Worm (Caenorhabditis elegans) whole organism, mixed stage, embryonic: ENCODE results near the gene twk-32.

Experiments
- M03D4.4 ChIP-seq: sonication (generic microtip); optimal IDR thresholded peaks from 2 replicates; lab custom pipeline; 2017; ENCODE audit warnings: mild to moderate bottlenecking, missing genetic modification characterization, missing compliant biosample characterization
- bed-3 ChIP-seq: fragments of 200-800 bp; sonication (Bioruptor generic); optimal IDR thresholded peaks from 3 replicates; lab custom pipeline; 2018; ENCODE audit warnings: mild to moderate bottlenecking, missing genetic modification characterization, moderate library complexity, missing compliant biosample characterization
- blmp-1 ChIP-seq: fragments of 150-350 bp; optimal IDR thresholded peaks from 2 replicates; lab custom pipeline; 2014; ENCODE audit warnings: missing biosample characterization, missing genetic modification characterization
- ceh-43 ChIP-seq: fragments of 200-800 bp; sonication (Bioruptor generic); optimal IDR thresholded peaks from 2 replicates; lab custom pipeline; 2018; ENCODE audit warnings: mild to moderate bottlenecking, missing genetic modification characterization, moderate library complexity, missing compliant biosample characterization
- ceh-83 ChIP-seq: fragments of 200-800 bp; sonication (Bioruptor generic); optimal IDR thresholded peaks from 2 replicates; lab custom pipeline; 2018; ENCODE audit warnings: mild to moderate bottlenecking, missing genetic modification characterization, missing compliant biosample characterization
- ces-1 ChIP-seq: fragments of 150-350 bp; optimal IDR thresholded peaks from 2 replicates; lab custom pipeline; 2014; ENCODE audit warnings: missing biosample characterization, missing genetic modification reagents, missing genetic modification characterization
- cnd-1 ChIP-seq: fragments of 200-800 bp; sonication (Bioruptor generic); optimal IDR thresholded peaks from 2 replicates; lab custom pipeline; 2018; ENCODE audit warnings: mild to moderate bottlenecking, missing genetic modification characterization, missing compliant biosample characterization
- drap-1 ChIP-seq: fragments of 200-800 bp; sonication (Bioruptor generic); optimal IDR thresholded peaks from 3 replicates; lab custom pipeline; 2018; ENCODE audit warnings: mild to moderate bottlenecking, missing genetic modification characterization, missing compliant biosample characterization
- elt-1 ChIP-seq: sonication (generic microtip); optimal IDR thresholded peaks from 2 replicates; lab custom pipeline; 2017; ENCODE audit warnings: missing genetic modification characterization, mild to moderate bottlenecking, missing compliant biosample characterization, antibody characterized with exemption, moderate library complexity, borderline replicate concordance; ENCODE audit not compliant: insufficient read depth
- elt-3 ChIP-seq: fragments of 150-350 bp; optimal IDR thresholded peaks from 2 replicates; lab custom pipeline; 2014; ENCODE audit warnings: missing biosample characterization, missing genetic modification characterization
- ham-2 ChIP-seq: fragments of 200-800 bp; sonication (Bioruptor generic); optimal IDR thresholded peaks from 2 replicates; lab custom pipeline; 2018; ENCODE audit warnings: mild to moderate bottlenecking, missing genetic modification characterization, missing compliant biosample characterization
- hlh-1 ChIP-seq: fragments of 150-350 bp; optimal IDR thresholded peaks from 2 replicates; lab custom pipeline; 2014; ENCODE audit warnings: missing biosample characterization, missing genetic modification reagents, missing genetic modification characterization
- lin-32 ChIP-seq: fragments of 200-800 bp; sonication (Bioruptor generic); optimal IDR thresholded peaks from 2 replicates; lab custom pipeline; 2018; ENCODE audit warnings: mild to moderate bottlenecking, missing genetic modification characterization, missing compliant biosample characterization
- lsy-2 ChIP-seq: fragments of 150-350 bp; optimal IDR thresholded peaks from 2 replicates; lab custom pipeline; 2014; ENCODE audit warnings: missing biosample characterization, missing genetic modification characterization
- mab-5 ChIP-seq: fragments of 150-350 bp; optimal IDR thresholded peaks from 2 replicates; lab custom pipeline; 2014; ENCODE audit warnings: missing biosample characterization, missing genetic modification characterization
- mep-1 ChIP-seq: fragments of 150-350 bp; optimal IDR thresholded peaks from 2 replicates; lab custom pipeline; 2017; ENCODE audit warnings: missing biosample characterization, missing genetic modification reagents, missing genetic modification characterization, inconsistent platforms
- mls-2 ChIP-seq: sonication (generic microtip); optimal IDR thresholded peaks from 2 replicates; lab custom pipeline; 2016; ENCODE audit warnings: mild to moderate bottlenecking, missing genetic modification characterization, moderate library complexity, missing compliant biosample characterization
- nhr-2 ChIP-seq: fragments of 150-350 bp; optimal IDR thresholded peaks from 2 replicates; lab custom pipeline; 2014; ENCODE audit warnings: missing biosample characterization, missing genetic modification characterization
- nhr-237 ChIP-seq: fragments of 150-350 bp; optimal IDR thresholded peaks from 2 replicates; lab custom pipeline; 2014; ENCODE audit warnings: missing biosample characterization, missing genetic modification characterization
- nhr-28 ChIP-seq: fragments of 150-350 bp; optimal IDR thresholded peaks from 2 replicates; lab custom pipeline; 2014; ENCODE audit warnings: missing biosample characterization, missing genetic modification characterization
- nhr-76 ChIP-seq: sonication (generic microtip); optimal IDR thresholded peaks from 2 replicates; lab custom pipeline; 2017; ENCODE audit warnings: missing biosample characterization, missing genetic modification characterization
- pha-4 ChIP-seq: fragments of 150-350 bp; optimal IDR thresholded peaks from 2 replicates; lab custom pipeline; 2018; ENCODE audit warnings: missing biosample characterization, missing genetic modification reagents, missing genetic modification characterization
- snpc-4 ChIP-seq: fragments of 150-350 bp; optimal IDR thresholded peaks from 2 replicates; lab custom pipeline; 2014; ENCODE audit warnings: missing biosample characterization, missing genetic modification characterization
- sptf-1 ChIP-seq: sonication (generic microtip); optimal IDR thresholded peaks from 2 replicates; lab custom pipeline; 2017; ENCODE audit warnings: mild to moderate bottlenecking, missing genetic modification characterization, moderate library complexity, missing compliant biosample characterization
- tbx-8 ChIP-seq: fragments of 200-800 bp; sonication (Bioruptor generic); optimal IDR thresholded peaks from 2 replicates; lab custom pipeline; 2018; ENCODE audit warnings: mild to moderate bottlenecking, missing genetic modification characterization, moderate library complexity, missing compliant biosample characterization
- unc-120 ChIP-seq: sonication (generic microtip); optimal IDR thresholded peaks from 2 replicates; lab custom pipeline; 2017; ENCODE audit warnings: missing genetic modification characterization, missing compliant biosample characterization; ENCODE audit not compliant: poor library complexity, severe bottlenecking
- unc-39 ChIP-seq: fragments of 150-350 bp; optimal IDR thresholded peaks from 2 replicates; lab custom pipeline; 2014; ENCODE audit warnings: missing biosample characterization, missing genetic modification characterization
- unc-62 ChIP-seq: fragments of 150-350 bp; optimal IDR thresholded peaks from 2 replicates; lab custom pipeline; 2014; ENCODE audit warnings: missing biosample characterization, missing genetic modification reagents, missing genetic modification characterization
- zip-8 ChIP-seq: fragments of 150-350 bp; optimal IDR thresholded peaks from 2 replicates; lab custom pipeline; 2014; ENCODE audit warnings: missing biosample characterization, missing genetic modification characterization
- ztf-11 ChIP-seq: fragments of 150-350 bp; optimal IDR thresholded peaks from 2 replicates; lab custom pipeline; 2014; ENCODE audit warnings: missing biosample characterization, missing genetic modification characterization

twk-32 gene

ce11 chrV:13833951-13834350 is 37.5 kb downstream of the twk-32 start, which contains the start of gene srx-129:
srx-129 (plus strand) TSS chrV:13834251.
- TF ChIP-seq nhr-2 (tag; lab: Kevin White, UChicago) (no peak), lin-32 (GFP tag; lab: Kevin White, UChicago) (no peak), ham-2 (no peak), ztf-11 (tag; lab: Kevin White, UChicago) (no peak), mab-5 (tag; lab: Kevin White, UChicago) (no peak), bed-3 (GFP tag; lab: Kevin White, UChicago) (no peak), ceh-83 (GFP tag; lab: Kevin White, UChicago) (no peak), lsy-2 (tag; lab: Kevin White, UChicago) (no peak), elt-3 (tag; lab: Kevin White, UChicago) (no peak), nhr-28 (tag; lab: Kevin White, UChicago) (no peak), ces-1 (GFP tag; lab: Kevin White, UChicago) (no peak), ceh-43 (no peak), zip-8 (no peak), blmp-1 (no peak), drap-1 (GFP tag; lab: Kevin White, UChicago) (no peak), unc-120 (tag; lab: Kevin White, UChicago) (no peak)

- TF ChIP-seq hlh-1 (tag; lab: Kevin White, UChicago): no peak
- no peak for TF ChIP-seq M03D4.4
Measured at ce11 chrV:13837173-13837572, 40.7 kb downstream of the twk-32 start, which contains the start of gene srx-128. srx-128 (plus strand) TSS chrV:13837473.

- TF ChIP-seq M03D4.4 (no peak), zip-8 (no peak), ztf-11 (tag; lab: Kevin White, UChicago) (no peak), elt-3 (tag; lab: Kevin White, UChicago) (no peak), ces-1 (GFP tag; lab: Kevin White, UChicago) (no peak)
Measured at ce11 chrV:13839433-13839832, 43.0 kb downstream of the twk-32 start, which contains the start of gene F55B12.10. F55B12.10 (plus strand) TSS chrV:13839733.

ce11 chrV:13840909-13841308 is 44.5 kb downstream of the twk-32 start, which contains the start of gene srx-17:
srx-17 (plus strand) TSS chrV:13841209.
- TF ChIP-seq nhr-76: no peak
- TF ChIP-seq sptf-1 (tag; lab: Kevin White, UChicago): no peak
- TF ChIP-seq hlh-1 (tag; lab: Kevin White, UChicago): no peak
- TF ChIP-seq unc-39 (tag; lab: Kevin White, UChicago): no peak
- TF ChIP-seq lsy-2 (tag; lab: Kevin White, UChicago): no peak

- TF ChIP-seq cnd-1 (tag; lab: Kevin White, UChicago) (no peak), hlh-1 (tag; lab: Kevin White, UChicago) (no peak), bed-3 (GFP tag; lab: Kevin White, UChicago) (no peak), unc-120 (tag; lab: Kevin White, UChicago) (no peak), lsy-2 (tag; lab: Kevin White, UChicago) (no peak), ztf-11 (tag; lab: Kevin White, UChicago) (no peak), blmp-1 (no peak), elt-3 (tag; lab: Kevin White, UChicago) (no peak), ceh-43 (no peak), ham-2 (no peak), mab-5 (tag; lab: Kevin White, UChicago) (no peak), snpc-4 (tag; lab: Kevin White, UChicago) (no peak), tbx-8 (no peak), ceh-83 (GFP tag; lab: Kevin White, UChicago) (no peak), nhr-76 (no peak), ces-1 (GFP tag; lab: Kevin White, UChicago) (no peak), nhr-237 (tag; lab: Kevin White, UChicago) (no peak), unc-39 (tag; lab: Kevin White, UChicago) (no peak), zip-8 (no peak)
Measured at ce11 chrV:13843147-13843546, 46.7 kb downstream of the twk-32 start, which contains the start of gene srx-130. srx-130 (plus strand) TSS chrV:13843447.

- TF ChIP-seq elt-1: no peak
- no peak for TF ChIP-seq pha-4
- no peak for TF ChIP-seq elt-3 (tag; lab: Kevin White, UChicago)
- TF ChIP-seq unc-62 (GFP tag; lab: Kevin White, UChicago): no peak
- TF ChIP-seq ceh-83 (GFP tag; lab: Kevin White, UChicago): no peak
- no peak for TF ChIP-seq mab-5 (tag; lab: Kevin White, UChicago)
- TF ChIP-seq mls-2 (tag; lab: Kevin White, UChicago): no peak
- no peak for TF ChIP-seq bed-3 (GFP tag; lab: Kevin White, UChicago)
- no peak for TF ChIP-seq M03D4.4
- TF ChIP-seq ces-1 (GFP tag; lab: Kevin White, UChicago): no peak
- no peak for TF ChIP-seq mep-1 (tag; lab: Kevin White, UChicago)
- no peak for TF ChIP-seq ceh-43
- no peak for TF ChIP-seq unc-120 (tag; lab: Kevin White, UChicago)
Measured at ce11 chrV:13845136-13845535, 48.7 kb downstream of the twk-32 start, which contains the start of gene srx-131. srx-131 (plus strand) TSS chrV:13845436.
